Fruit fly (Drosophila melanogaster) whole organism, embryonic: Measurements from ENCODE around the gene Nelf-E.
A peak's percentile ranks its signal among the peaks of the same experiment; 100 is the strongest.

ENCODE experiments used
- ATbp ChIP-seq: fragments of 200-800 bp; sonication (Bioruptor generic); optimal IDR thresholded peaks from 2 replicates; lab custom pipeline; 2017; ENCODE audit warnings: missing biosample characterization, mild to moderate bottlenecking, missing genetic modification characterization, missing genetic modification reagents
- Antp ChIP-seq: fragments of 200-800 bp; sonication (Bioruptor generic); optimal IDR thresholded peaks from 3 replicates; lab custom pipeline; 2016; ENCODE audit warnings: missing biosample characterization, missing genetic modification characterization
- B-H1 ChIP-seq: fragments of 200-800 bp; sonication (Bioruptor generic); IDR thresholded peaks from 3 replicates; pipeline ENCODE4 v1.3.6; 2022; ENCODE audit warnings: missing biosample characterization, missing genetic modification characterization
- Bgb ChIP-seq: fragments of 200-800 bp; sonication (Bioruptor generic); IDR thresholded peaks from 2 replicates; pipeline ENCODE4 v1.3.6; 2022; ENCODE audit warnings: missing biosample characterization, missing genetic modification characterization; ENCODE audit not compliant: partially characterized antibody
- CG10431 ChIP-seq: fragments of 200-800 bp; sonication (Bioruptor generic); optimal IDR thresholded peaks from 3 replicates; lab custom pipeline; 2018; ENCODE audit warnings: missing biosample characterization, mild to moderate bottlenecking, missing genetic modification characterization
- CG10979 ChIP-seq: fragments of 200-800 bp; sonication (Bioruptor generic); optimal IDR thresholded peaks from 2 replicates; lab custom pipeline; 2018; ENCODE audit warnings: missing biosample characterization, mild to moderate bottlenecking, missing genetic modification characterization, moderate library complexity
- CG12942 ChIP-seq: fragments of 200-800 bp; sonication (Bioruptor generic); optimal IDR thresholded peaks from 3 replicates; lab custom pipeline; 2016; ENCODE audit warnings: missing biosample characterization, missing genetic modification characterization
- CG15479 ChIP-seq: fragments of 200-800 bp; sonication (Bioruptor generic); optimal IDR thresholded peaks from 3 replicates; lab custom pipeline; 2019; ENCODE audit warnings: missing biosample characterization, mild to moderate bottlenecking, missing genetic modification characterization, moderate library complexity
- CG15601 ChIP-seq: fragments of 200-800 bp; sonication (Bioruptor generic); optimal IDR thresholded peaks from 3 replicates; lab custom pipeline; 2019; ENCODE audit warnings: missing biosample characterization, mild to moderate bottlenecking, missing genetic modification characterization, moderate library complexity
- CG17385 ChIP-seq: fragments of 200-800 bp; sonication (Bioruptor generic); optimal IDR thresholded peaks from 3 replicates; lab custom pipeline; 2018; ENCODE audit warnings: missing biosample characterization, mild to moderate bottlenecking, missing genetic modification characterization
- CG17912 ChIP-seq: fragments of 200-800 bp; sonication (Bioruptor generic); optimal IDR thresholded peaks from 2 replicates; lab custom pipeline; 2018; ENCODE audit warnings: missing biosample characterization, mild to moderate bottlenecking, missing genetic modification characterization
- CG18599 ChIP-seq: fragments of 200-800 bp; sonication (Bioruptor generic); optimal IDR thresholded peaks from 3 replicates; lab custom pipeline; 2017; ENCODE audit warnings: missing biosample characterization, missing genetic modification characterization, mild to moderate bottlenecking, moderate library complexity, missing genetic modification reagents
- CG2116 ChIP-seq: fragments of 200-800 bp; sonication (Bioruptor generic); optimal IDR thresholded peaks from 3 replicates; lab custom pipeline; 2018; ENCODE audit warnings: missing biosample characterization, mild to moderate bottlenecking, missing genetic modification characterization
- CG2678 ChIP-seq: fragments of 200-800 bp; sonication (Bioruptor generic); optimal IDR thresholded peaks from 3 replicates; lab custom pipeline; 2019; ENCODE audit warnings: missing biosample characterization, mild to moderate bottlenecking, missing genetic modification characterization, moderate library complexity
- CG30020 ChIP-seq: fragments of 200-800 bp; optimal IDR thresholded peaks from 2 replicates; lab custom pipeline; 2019; ENCODE audit warnings: missing biosample characterization, mild to moderate bottlenecking, missing genetic modification characterization, moderate library complexity
- CG31365 ChIP-seq: fragments of 200-800 bp; sonication (Bioruptor generic); optimal IDR thresholded peaks from 2 replicates; lab custom pipeline; 2018; ENCODE audit warnings: missing biosample characterization, mild to moderate bottlenecking, missing genetic modification characterization
- CG33557 ChIP-seq: fragments of 200-800 bp; sonication (Bioruptor generic); optimal IDR thresholded peaks from 2 replicates; lab custom pipeline; 2019; ENCODE audit warnings: missing biosample characterization, mild to moderate bottlenecking, missing genetic modification characterization, moderate library complexity
- CG3995 ChIP-seq: fragments of 200-800 bp; sonication (Bioruptor generic); optimal IDR thresholded peaks from 3 replicates; lab custom pipeline; 2016; ENCODE audit warnings: missing biosample characterization, missing genetic modification characterization
- CG43689 ChIP-seq: fragments of 200-800 bp; sonication (Bioruptor generic); IDR thresholded peaks from 2 replicates; pipeline ENCODE4 v1.3.6; 2022; ENCODE audit warnings: missing biosample characterization, missing genetic modification characterization
- CG5180 ChIP-seq: fragments of 200-800 bp; sonication (Bioruptor generic); optimal IDR thresholded peaks from 3 replicates; lab custom pipeline; 2017; ENCODE audit warnings: missing biosample characterization, missing genetic modification characterization, mild to moderate bottlenecking, moderate library complexity, missing genetic modification reagents
- CG6813 ChIP-seq: fragments of 200-800 bp; sonication (Bioruptor generic); optimal IDR thresholded peaks from 2 replicates; lab custom pipeline; 2017; ENCODE audit warnings: missing biosample characterization, missing genetic modification characterization, mild to moderate bottlenecking, moderate library complexity, missing genetic modification reagents
- CG9609 ChIP-seq: fragments of 200-800 bp; sonication (Bioruptor generic); optimal IDR thresholded peaks from 3 replicates; lab custom pipeline; 2016; ENCODE audit warnings: missing biosample characterization, missing genetic modification characterization
- CoRest ChIP-seq: fragments of 200-800 bp; sonication (Bioruptor generic); optimal IDR thresholded peaks from 3 replicates; lab custom pipeline; 2018; ENCODE audit warnings: missing biosample characterization, mild to moderate bottlenecking, missing genetic modification characterization, moderate library complexity
- Dbx ChIP-seq: fragments of 200-800 bp; sonication (Bioruptor generic); IDR thresholded peaks from 3 replicates; pipeline ENCODE4 v1.3.6; 2022; ENCODE audit warnings: missing biosample characterization, missing genetic modification characterization
- Drgx ChIP-seq: fragments of 200-800 bp; sonication (Bioruptor generic); IDR thresholded peaks from 2 replicates; pipeline ENCODE4 v1.3.6; 2022; ENCODE audit warnings: missing biosample characterization, missing genetic modification characterization
- Fer3 ChIP-seq: fragments of 200-800 bp; sonication (Bioruptor generic); optimal IDR thresholded peaks from 2 replicates; lab custom pipeline; 2018; ENCODE audit warnings: missing biosample characterization, mild to moderate bottlenecking, missing genetic modification characterization, moderate library complexity
- H2.0 ChIP-seq: fragments of 200-800 bp; sonication (Bioruptor generic); IDR thresholded peaks from 2 replicates; pipeline ENCODE4 v1.3.6; 2022; ENCODE audit warnings: missing biosample characterization, missing genetic modification characterization
- HmgD ChIP-seq: fragments of 200-800 bp; sonication (Bioruptor generic); optimal IDR thresholded peaks from 3 replicates; lab custom pipeline; 2016; ENCODE audit warnings: missing biosample characterization, missing genetic modification characterization
- Hsf ChIP-seq: fragments of 200-800 bp; sonication (Bioruptor generic); optimal IDR thresholded peaks from 3 replicates; lab custom pipeline; 2016; ENCODE audit warnings: missing biosample characterization, missing genetic modification characterization
- Neu2 ChIP-seq: fragments of 200-800 bp; sonication (Bioruptor generic); optimal IDR thresholded peaks from 3 replicates; lab custom pipeline; 2016; ENCODE audit warnings: missing biosample characterization, missing genetic modification characterization, borderline replicate concordance
- PHDP ChIP-seq: fragments of 200-800 bp; sonication (Bioruptor generic); optimal IDR thresholded peaks from 3 replicates; lab custom pipeline; 2018; ENCODE audit warnings: missing biosample characterization, mild to moderate bottlenecking, missing genetic modification characterization, moderate library complexity
- Sry-δ ChIP-seq: fragments of 200-800 bp; sonication (Bioruptor generic); optimal IDR thresholded peaks from 2 replicates; lab custom pipeline; 2016; ENCODE audit warnings: missing biosample characterization, missing genetic modification characterization
- Stat92E ChIP-seq, 3 experiments: fragments of >200 bp in 2 of 3; fragments of 200-800 bp in 1 of 3; sonication (Bioruptor generic) in 1 of 3; optimal IDR thresholded peaks; 2 replicates each; lab custom pipeline; 2017 to 2019; ENCODE audit warnings: missing biosample characterization in 3 of 3, missing genetic modification characterization in 3 of 3, mild to moderate bottlenecking in 1 of 3, moderate library complexity in 1 of 3
- bcd ChIP-seq: fragments of 200-800 bp; sonication (Bioruptor generic); optimal IDR thresholded peaks from 2 replicates; lab custom pipeline; 2017; ENCODE audit warnings: missing biosample characterization, mild to moderate bottlenecking, missing genetic modification characterization
- bowl ChIP-seq: fragments of 200-800 bp; sonication (Bioruptor generic); IDR thresholded peaks from 2 replicates; pipeline ENCODE4 v1.3.6; 2022; ENCODE audit warnings: missing biosample characterization, missing genetic modification characterization
- fd102C ChIP-seq: fragments of 200-800 bp; sonication (Bioruptor generic); optimal IDR thresholded peaks from 2 replicates; lab custom pipeline; 2018; ENCODE audit warnings: missing biosample characterization, mild to moderate bottlenecking, missing genetic modification characterization, moderate library complexity
- ham ChIP-seq: fragments of 200-800 bp; sonication (Bioruptor generic); IDR thresholded peaks from 2 replicates; pipeline ENCODE4 v1.3.6; 2022; ENCODE audit warnings: missing biosample characterization, missing genetic modification characterization
- jigr1 ChIP-seq: fragments of 200-800 bp; sonication (Bioruptor generic); IDR thresholded peaks from 3 replicates; pipeline ENCODE4 v1.3.6; 2022; ENCODE audit warnings: missing biosample characterization, missing genetic modification characterization
- lov ChIP-seq, 2 experiments: fragments of 200-800 bp in 1 of 2; fragments of >200 bp in 1 of 2; sonication (Bioruptor generic) in 1 of 2; IDR thresholded peaks in 1 of 2; optimal IDR thresholded peaks in 1 of 2; 2 replicates in 1 of 2; 3 replicates in 1 of 2; pipeline versions ENCODE4 v1.3.6 to Lab custom; 2017 to 2022; ENCODE audit warnings: missing biosample characterization in 1 of 2, missing genetic modification characterization in 1 of 2
- prd ChIP-seq, 3 experiments: fragments of >200 bp in 2 of 3; fragments of 200-800 bp in 1 of 3; sonication (Bioruptor generic) in 1 of 3; optimal IDR thresholded peaks in 2 of 3; IDR thresholded peaks in 1 of 3; 2 replicates in 2 of 3; 3 replicates in 1 of 3; pipeline versions ENCODE4 v1.3.6 to Lab custom; 2017 to 2022; ENCODE audit warnings: missing biosample characterization in 1 of 3, missing genetic modification characterization in 1 of 3
- pzg ChIP-seq: fragments of 200-800 bp; sonication (Bioruptor generic); optimal IDR thresholded peaks from 3 replicates; lab custom pipeline; 2018; ENCODE audit warnings: missing biosample characterization, mild to moderate bottlenecking, missing genetic modification characterization, moderate library complexity
- ranshi ChIP-seq: fragments of 200-800 bp; sonication (Bioruptor generic); IDR thresholded peaks from 2 replicates; pipeline ENCODE4 v1.3.6; 2022; ENCODE audit warnings: missing biosample characterization, missing genetic modification characterization
- repo ChIP-seq: fragments of 200-800 bp; sonication (Bioruptor generic); optimal IDR thresholded peaks from 2 replicates; lab custom pipeline; 2016; ENCODE audit warnings: missing biosample characterization, missing genetic modification characterization
- row ChIP-seq: fragments of 200-800 bp; sonication (Bioruptor generic); IDR thresholded peaks from 3 replicates; pipeline ENCODE4 v1.3.6; 2022; ENCODE audit warnings: missing biosample characterization, missing genetic modification characterization
- run ChIP-seq: fragments of 200-800 bp; sonication (Bioruptor generic); optimal IDR thresholded peaks from 3 replicates; lab custom pipeline; 2018; ENCODE audit warnings: missing biosample characterization, mild to moderate bottlenecking, missing genetic modification characterization
- slou ChIP-seq: fragments of 200-800 bp; sonication (Bioruptor generic); optimal IDR thresholded peaks from 3 replicates; lab custom pipeline; 2016; ENCODE audit warnings: missing biosample characterization, missing genetic modification characterization
- trh ChIP-seq: fragments of 200-800 bp; sonication (Bioruptor generic); optimal IDR thresholded peaks from 2 replicates; lab custom pipeline; 2016; ENCODE audit warnings: missing biosample characterization, missing genetic modification characterization
- wek ChIP-seq: fragments of 200-800 bp; sonication (Bioruptor generic); optimal IDR thresholded peaks from 3 replicates; lab custom pipeline; 2018; ENCODE audit warnings: missing biosample characterization, mild to moderate bottlenecking, missing genetic modification characterization, moderate library complexity
- z ChIP-seq: fragments of 200-800 bp; sonication (Bioruptor generic); IDR thresholded peaks from 3 replicates; pipeline ENCODE4 v1.3.6; 2022; ENCODE audit warnings: missing biosample characterization, missing genetic modification characterization

The Nelf-E gene

dm6 chr3L:8628964-8629363 is 28.3 kb upstream of the Nelf-E start (continued):
- no peak for TF ChIP-seq z (GFP tag; lab: Robert Waterston, UW)
- peak; percentile 84 for TF ChIP-seq ranshi (GFP tag; lab: Robert Waterston, UW)
- TF ChIP-seq Hsf (GFP tag; lab: Kevin White, UChicago) = no peak
- TF ChIP-seq CG10979 (tag; lab: Kevin White, UChicago) = peak; percentile 82
- TF ChIP-seq wek (GFP tag; lab: Kevin White, UChicago) = no peak
- TF ChIP-seq Bgb (GFP tag; lab: Robert Waterston, UW) = no peak
- peak; percentile 71 for TF ChIP-seq CoRest (tag; lab: Kevin White, UChicago)
- TF ChIP-seq ATbp = peak; percentile 32
- TF ChIP-seq prd (optimal IDR thresholded peaks at IDR 0.05; lab: Kevin White, UChicago) = no peak
- peak; percentile 88 for TF ChIP-seq prd (GFP tag; IDR thresholded peaks at IDR 0.05; lab: Robert Waterston, UW)
- TF ChIP-seq Drgx (GFP tag; lab: Robert Waterston, UW) = no peak
- TF ChIP-seq row (GFP tag; lab: Robert Waterston, UW) = peak; percentile 81
- no peak for TF ChIP-seq ham (GFP tag; lab: Robert Waterston, UW)
- TF ChIP-seq PHDP = peak; percentile 70
- TF ChIP-seq Fer3 (tag; lab: Kevin White, UChicago) = peak; percentile 69
- TF ChIP-seq CG43689 (GFP tag; lab: Robert Waterston, UW) = no peak
- TF ChIP-seq bowl (GFP tag; lab: Robert Waterston, UW) = no peak
- no peak for TF ChIP-seq CG9609 (GFP tag; lab: Kevin White, UChicago)
- no peak for TF ChIP-seq trh (GFP tag; lab: Kevin White, UChicago)
- TF ChIP-seq Neu2 (GFP tag; lab: Kevin White, UChicago) = no peak
- no peak for TF ChIP-seq CG30020 (tag; lab: Kevin White, UChicago)
- TF ChIP-seq CG15479 = no peak
- TF ChIP-seq HmgD (GFP tag; lab: Kevin White, UChicago) = no peak
- TF ChIP-seq jigr1 (GFP tag; lab: Robert Waterston, UW) = no peak
- TF ChIP-seq Stat92E (GFP tag; optimal IDR thresholded peaks at IDR 0.05; lab: Kevin White, UChicago) = peak in 1 of 3 experiments; percentile 51
- TF ChIP-seq CG2116 (GFP tag; lab: Kevin White, UChicago) = no peak
- peak; percentile 22 for TF ChIP-seq CG6813 (GFP tag; lab: Kevin White, UChicago)
- peak; percentile 83 for TF ChIP-seq CG2678 (tag; lab: Kevin White, UChicago)
- TF ChIP-seq H2.0 (GFP tag; lab: Robert Waterston, UW) = peak; percentile 52; the same call in 1 of the 2 replicates
- TF ChIP-seq lov (optimal IDR thresholded peaks at IDR 0.05; lab: Kevin White, UChicago) = no peak
- TF ChIP-seq lov (GFP tag; IDR thresholded peaks at IDR 0.05; lab: Robert Waterston, UW) = no peak
- no peak for TF ChIP-seq CG10431
- TF ChIP-seq CG17912 (GFP tag; lab: Kevin White, UChicago) = no peak
- TF ChIP-seq CG5180 (GFP tag; lab: Kevin White, UChicago) = peak; percentile 28
- peak; percentile 45 for TF ChIP-seq CG17385 (GFP tag; lab: Kevin White, UChicago)
- 0 out of 3 replicates have a peak, but pooled peaks have one; percentile 40 for TF ChIP-seq Dbx (GFP tag; lab: Robert Waterston, UW)
- TF ChIP-seq CG18599 (GFP tag; lab: Kevin White, UChicago) = peak; percentile 60
- TF ChIP-seq B-H1 = peak; percentile 83
- TF ChIP-seq CG31365 (tag; lab: Kevin White, UChicago) = no peak
- TF ChIP-seq Antp = no peak
- peak; percentile 21 for TF ChIP-seq slou (GFP tag; lab: Kevin White, UChicago)
- TF ChIP-seq repo (GFP tag; lab: Kevin White, UChicago) = no peak
- peak; percentile 64 for TF ChIP-seq bcd (GFP tag; lab: Kevin White, UChicago)
- TF ChIP-seq CG15601 (tag; lab: Kevin White, UChicago) = peak; percentile 52
- peak; percentile 18 for TF ChIP-seq CG33557 (GFP tag; lab: Kevin White, UChicago)
- no peak for TF ChIP-seq CG12942 (GFP tag; lab: Kevin White, UChicago)
- peak; percentile 7 for TF ChIP-seq run (tag; lab: Kevin White, UChicago)
- TF ChIP-seq Sry-δ (GFP tag; lab: Kevin White, UChicago) = no peak
- TF ChIP-seq pzg (GFP tag; lab: Kevin White, UChicago) = no peak
- TF ChIP-seq CG3995 (GFP tag; lab: Kevin White, UChicago) = no peak
- no peak for TF ChIP-seq fd102C (GFP tag; lab: Kevin White, UChicago)
